Worm (Caenorhabditis elegans) whole organism, L3 larva: ENCODE results near the gene T08G5.1.

Experiments used
- R02D3.7 ChIP-seq: fragments of 150-350 bp; optimal IDR thresholded peaks from 2 replicates; lab custom pipeline; 2014; ENCODE audit warnings: missing biosample characterization, missing genetic modification characterization
- ZK546.5 ChIP-seq: sonication (generic microtip); optimal IDR thresholded peaks from 2 replicates; lab custom pipeline; 2017; ENCODE audit warnings: missing biosample characterization, missing genetic modification characterization
- ama-1 ChIP-seq: fragments of 150-350 bp; optimal IDR thresholded peaks from 2 replicates; lab custom pipeline; 2018
- ceh-16 ChIP-seq: sonication (generic microtip); optimal IDR thresholded peaks from 2 replicates; lab custom pipeline; 2017; ENCODE audit warnings: missing biosample characterization, missing genetic modification characterization
- ceh-28 ChIP-seq: fragments of 150-350 bp; optimal IDR thresholded peaks from 2 replicates; lab custom pipeline; 2014; ENCODE audit warnings: missing biosample characterization, missing genetic modification reagents, missing genetic modification characterization
- ceh-82 ChIP-seq: fragments of 150-350 bp; optimal IDR thresholded peaks from 2 replicates; lab custom pipeline; 2014; ENCODE audit warnings: missing biosample characterization, missing genetic modification characterization
- daf-12 ChIP-seq: fragments of 150-350 bp; optimal IDR thresholded peaks from 2 replicates; lab custom pipeline; 2014; ENCODE audit warnings: missing biosample characterization, missing genetic modification reagents, missing genetic modification characterization
- egl-27 ChIP-seq: sonication (generic microtip); optimal IDR thresholded peaks from 4 replicates; lab custom pipeline; 2017; ENCODE audit warnings: missing biosample characterization, missing genetic modification reagents, missing genetic modification characterization
- elt-1 ChIP-seq: fragments of 150-350 bp; optimal IDR thresholded peaks from 2 replicates; lab custom pipeline; 2014; ENCODE audit warnings: missing biosample characterization, missing genetic modification characterization
- elt-2 ChIP-seq: sonication (generic microtip); optimal IDR thresholded peaks from 2 replicates; lab custom pipeline; 2016; ENCODE audit warnings: missing genetic modification reagents, mild to moderate bottlenecking, missing genetic modification characterization, missing compliant biosample characterization
- elt-3 ChIP-seq, 3 experiments: fragments of 150-350 bp in 1 of 3; sonication (generic microtip) in 2 of 3; optimal IDR thresholded peaks; 2 replicates in 2 of 3; 4 replicates in 1 of 3; lab custom pipeline; 2014 to 2017; ENCODE audit warnings: missing biosample characterization in 3 of 3, missing genetic modification characterization in 3 of 3
- eor-1 ChIP-seq, 2 experiments: fragments of 150-350 bp; optimal IDR thresholded peaks; 2 replicates each; lab custom pipeline; 2014 to 2018; ENCODE audit warnings: missing biosample characterization in 2 of 2, missing genetic modification characterization in 2 of 2
- fkh-10 ChIP-seq: sonication (generic microtip); optimal IDR thresholded peaks from 2 replicates; lab custom pipeline; 2017; ENCODE audit warnings: missing biosample characterization, missing genetic modification reagents, missing genetic modification characterization
- fkh-2 ChIP-seq: fragments of 150-350 bp; optimal IDR thresholded peaks from 2 replicates; lab custom pipeline; 2014; ENCODE audit warnings: missing biosample characterization, missing genetic modification reagents, missing genetic modification characterization
- fos-1 ChIP-seq: fragments of 150-350 bp; optimal IDR thresholded peaks from 2 replicates; lab custom pipeline; 2014; ENCODE audit warnings: missing biosample characterization, missing genetic modification characterization
- hmg-11 ChIP-seq: sonication (generic microtip); optimal IDR thresholded peaks from 2 replicates; lab custom pipeline; 2016; ENCODE audit warnings: missing genetic modification characterization, missing compliant biosample characterization
- jun-1 ChIP-seq: fragments of 150-350 bp; optimal IDR thresholded peaks from 2 replicates; lab custom pipeline; 2014; ENCODE audit warnings: missing biosample characterization, missing genetic modification reagents, missing genetic modification characterization
- lin-15B ChIP-seq: fragments of 150-350 bp; optimal IDR thresholded peaks from 2 replicates; lab custom pipeline; 2014; ENCODE audit warnings: missing biosample characterization, missing genetic modification characterization
- lin-39 ChIP-seq: fragments of 150-350 bp; optimal IDR thresholded peaks from 2 replicates; lab custom pipeline; 2018; ENCODE audit warnings: missing biosample characterization, missing genetic modification reagents, missing genetic modification characterization
- lsy-12 ChIP-seq: sonication (generic microtip); optimal IDR thresholded peaks from 2 replicates; lab custom pipeline; 2016; ENCODE audit warnings: mild to moderate bottlenecking, missing genetic modification characterization, missing compliant biosample characterization
- mdl-1 ChIP-seq: fragments of 150-350 bp; optimal IDR thresholded peaks from 2 replicates; lab custom pipeline; 2014; ENCODE audit warnings: missing biosample characterization, missing genetic modification characterization
- mml-1 ChIP-seq: fragments of 150-350 bp; sonication (generic microtip); optimal IDR thresholded peaks from 3 replicates; lab custom pipeline; 2014; ENCODE audit warnings: missing biosample characterization, missing genetic modification characterization
- nfya-1 ChIP-seq: sonication (generic microtip); optimal IDR thresholded peaks from 2 replicates; lab custom pipeline; 2017; ENCODE audit warnings: missing genetic modification characterization, mild to moderate bottlenecking, missing compliant biosample characterization, antibody characterized with exemption, moderate library complexity; ENCODE audit not compliant: insufficient read depth
- nhr-12 ChIP-seq: fragments of 150-350 bp; optimal IDR thresholded peaks from 2 replicates; lab custom pipeline; 2014; ENCODE audit warnings: missing biosample characterization, missing genetic modification characterization
- nhr-23 ChIP-seq: fragments of 150-350 bp; optimal IDR thresholded peaks from 2 replicates; lab custom pipeline; 2014; ENCODE audit warnings: missing biosample characterization, missing genetic modification reagents, missing genetic modification characterization
- nhr-237 ChIP-seq: fragments of 150-350 bp; optimal IDR thresholded peaks from 2 replicates; lab custom pipeline; 2014; ENCODE audit warnings: missing biosample characterization, missing genetic modification characterization
- nhr-25 ChIP-seq: sonication (generic microtip); optimal IDR thresholded peaks from 2 replicates; lab custom pipeline; 2017; ENCODE audit warnings: missing biosample characterization, missing genetic modification characterization
- nhr-28 ChIP-seq: fragments of 150-350 bp; optimal IDR thresholded peaks from 2 replicates; lab custom pipeline; 2014; ENCODE audit warnings: missing biosample characterization, missing genetic modification characterization
- nhr-43 ChIP-seq: sonication (generic microtip); optimal IDR thresholded peaks from 2 replicates; lab custom pipeline; 2016; ENCODE audit warnings: mild to moderate bottlenecking, missing genetic modification characterization, missing compliant biosample characterization; ENCODE audit not compliant: poor library complexity, severe bottlenecking
- nhr-67 ChIP-seq: fragments of 150-350 bp; optimal IDR thresholded peaks from 2 replicates; lab custom pipeline; 2014; ENCODE audit warnings: missing biosample characterization, missing genetic modification characterization
- nhr-76 ChIP-seq: fragments of 150-350 bp; sonication (generic microtip); optimal IDR thresholded peaks from 5 replicates; lab custom pipeline; 2014; ENCODE audit warnings: missing biosample characterization, missing genetic modification characterization
- nhr-77 ChIP-seq: fragments of 150-350 bp; optimal IDR thresholded peaks from 2 replicates; lab custom pipeline; 2014; ENCODE audit warnings: missing biosample characterization, missing genetic modification characterization
- pha-4 ChIP-seq: fragments of 150-350 bp; optimal IDR thresholded peaks from 2 replicates; lab custom pipeline; 2014; ENCODE audit warnings: missing biosample characterization, missing genetic modification reagents, missing genetic modification characterization
- pqm-1 ChIP-seq: fragments of 150-350 bp; optimal IDR thresholded peaks from 2 replicates; lab custom pipeline; 2017; ENCODE audit warnings: missing biosample characterization, missing genetic modification characterization, inconsistent platforms
- sea-2 ChIP-seq: fragments of 150-350 bp; sonication (generic microtip); optimal IDR thresholded peaks from 4 replicates; lab custom pipeline; 2014; ENCODE audit warnings: missing biosample characterization, missing genetic modification reagents, missing genetic modification characterization
- snpc-4 ChIP-seq: fragments of 150-350 bp; optimal IDR thresholded peaks from 2 replicates; lab custom pipeline; 2014; ENCODE audit warnings: missing biosample characterization, missing genetic modification characterization
- tbx-2 ChIP-seq: sonication (generic microtip); optimal IDR thresholded peaks from 2 replicates; lab custom pipeline; 2016; ENCODE audit warnings: mild to moderate bottlenecking, missing genetic modification characterization, missing compliant biosample characterization
- unc-62 ChIP-seq: fragments of 150-350 bp; sonication (generic microtip); optimal IDR thresholded peaks from 4 replicates; lab custom pipeline; 2014; ENCODE audit warnings: missing biosample characterization, missing genetic modification reagents, missing genetic modification characterization
- zag-1 ChIP-seq: fragments of 150-350 bp; optimal IDR thresholded peaks from 2 replicates; lab custom pipeline; 2014; ENCODE audit warnings: missing biosample characterization, missing genetic modification characterization
- ztf-11 ChIP-seq: fragments of 150-350 bp; optimal IDR thresholded peaks from 2 replicates; lab custom pipeline; 2014; ENCODE audit warnings: missing biosample characterization, missing genetic modification characterization
- ztf-4 ChIP-seq: fragments of 150-350 bp; optimal IDR thresholded peaks from 2 replicates; lab custom pipeline; 2014; ENCODE audit warnings: missing biosample characterization, missing genetic modification characterization

Gene T08G5.1

ce11 chrV:14004342-14004741, 14.2 kb upstream of the T08G5.1 start (continued):
- no peak for TF ChIP-seq eor-1 (tag; optimal IDR thresholded peaks at IDR 0.05; lab: Kevin White, UChicago)
- TF ChIP-seq ZK546.5 (tag; lab: Kevin White, UChicago): no peak

- TF ChIP-seq elt-1 (tag; lab: Kevin White, UChicago): no peak
- TF ChIP-seq, all 47 proteins: peak for 0
Observed at ce11 chrV:14005812-14006211, 12.8 kb upstream of the T08G5.1 start, which contains the start of gene ric-7. TSS of gene ric-7 (minus strand) at chrV:14005912.

ce11 chrV:14006819-14007218, 11.7 kb upstream of the T08G5.1 start:
- peak; percentile 4 for TF ChIP-seq lin-39 (tag; lab: Kevin White, UChicago)
- TF ChIP-seq ceh-16 (tag; lab: Kevin White, UChicago): no peak
- TF ChIP-seq nhr-25 (tag; lab: Kevin White, UChicago): no peak
- TF ChIP-seq jun-1 (tag; lab: Kevin White, UChicago): no peak
- no peak for TF ChIP-seq ztf-11 (tag; lab: Kevin White, UChicago)
- TF ChIP-seq nhr-76 (tag; lab: Kevin White, UChicago): no peak
- no peak for TF ChIP-seq nhr-12
- no peak for TF ChIP-seq ama-1 (lab: Kevin White, UChicago)
- no peak for TF ChIP-seq elt-2
- no peak for TF ChIP-seq pqm-1
- no peak for TF ChIP-seq zag-1
- TF ChIP-seq nhr-77 (tag; lab: Kevin White, UChicago): no peak
- TF ChIP-seq lsy-12 (tag; lab: Kevin White, UChicago): no peak
- no peak for TF ChIP-seq ceh-82
- peak; percentile 70 for TF ChIP-seq nfya-1 (tag; lab: Kevin White, UChicago)
- no peak for TF ChIP-seq pha-4 (tag; lab: Kevin White, UChicago)
- TF ChIP-seq lin-15B (tag; lab: Kevin White, UChicago): peak; percentile 19
- no peak for TF ChIP-seq nhr-43 (tag; lab: Kevin White, UChicago)
- TF ChIP-seq egl-27: no peak
- no peak for TF ChIP-seq elt-3 (tag; optimal IDR thresholded peaks at IDR 0.05; lab: Kevin White, UChicago)
- TF ChIP-seq hmg-11: peak; percentile 62
- no peak for TF ChIP-seq ceh-28 (tag; lab: Kevin White, UChicago)
- no peak for TF ChIP-seq fkh-10 (GFP tag; lab: Kevin White, UChicago)
- no peak for TF ChIP-seq nhr-28 (tag; lab: Kevin White, UChicago)
- no peak for TF ChIP-seq unc-62
- no peak for TF ChIP-seq R02D3.7 (tag; lab: Kevin White, UChicago)
- TF ChIP-seq elt-1 (tag; lab: Kevin White, UChicago): no peak
- no peak for TF ChIP-seq sea-2
- TF ChIP-seq fkh-2 (tag; lab: Kevin White, UChicago): no peak
- TF ChIP-seq daf-12 (tag; lab: Kevin White, UChicago): no peak
- no peak for TF ChIP-seq nhr-23 (tag; lab: Kevin White, UChicago)
- TF ChIP-seq tbx-2: no peak
- no peak for TF ChIP-seq mdl-1 (tag; lab: Kevin White, UChicago)
- no peak for TF ChIP-seq ZK546.5 (tag; lab: Kevin White, UChicago)

- TF ChIP-seq ZK546.5 (tag; lab: Kevin White, UChicago): no peak
- TF ChIP-seq elt-1 (tag; lab: Kevin White, UChicago): no peak
- no peak for TF ChIP-seq egl-27
- peak; percentile 71 for TF ChIP-seq nhr-25 (tag; lab: Kevin White, UChicago)
- TF ChIP-seq daf-12 (tag; lab: Kevin White, UChicago): no peak
- no peak for TF ChIP-seq mml-1
- TF ChIP-seq nhr-43 (tag; lab: Kevin White, UChicago): peak; percentile 53
- TF ChIP-seq ztf-4: peak; percentile 24
- TF ChIP-seq fos-1 (tag; lab: Kevin White, UChicago): no peak
- peak; percentile 21 for TF ChIP-seq ama-1 (lab: Kevin White, UChicago)
- TF ChIP-seq nhr-23 (tag; lab: Kevin White, UChicago): peak; percentile 7
- peak; percentile 38 for TF ChIP-seq ceh-28 (tag; lab: Kevin White, UChicago)
- TF ChIP-seq fkh-10 (GFP tag; lab: Kevin White, UChicago): no peak
- TF ChIP-seq elt-2: peak; percentile 51
- TF ChIP-seq jun-1 (tag; lab: Kevin White, UChicago): no peak
- TF ChIP-seq R02D3.7 (tag; lab: Kevin White, UChicago): no peak
- TF ChIP-seq pha-4 (tag; lab: Kevin White, UChicago): no peak
- no peak for TF ChIP-seq eor-1 (tag; optimal IDR thresholded peaks at IDR 0.05; lab: Kevin White, UChicago)
- TF ChIP-seq hmg-11: peak; percentile 33
- no peak for TF ChIP-seq nhr-67
- TF ChIP-seq lsy-12 (tag; lab: Kevin White, UChicago): peak; percentile 56
- TF ChIP-seq nhr-237 (tag; lab: Kevin White, UChicago): no peak
- TF ChIP-seq snpc-4 (tag; lab: Kevin White, UChicago): no peak
- TF ChIP-seq nfya-1 (tag; lab: Kevin White, UChicago): peak; percentile 47
Observed at ce11 chrV:14008353-14008859, 10.2 kb upstream of the T08G5.1 start.
